Fruit fly (Drosophila melanogaster) whole organism, adult: Measurements from ENCODE around the gene chas.

Source experiments
- CG11617 ChIP-seq: fragments of 200-800 bp; sonication (Bioruptor generic); optimal IDR thresholded peaks from 2 replicates; lab custom pipeline; 2017; ENCODE audit warnings: mild to moderate bottlenecking, missing biosample characterization, missing genetic modification reagents, missing genetic modification characterization
- CG14711 ChIP-seq: fragments of 200-800 bp; sonication (Bioruptor generic); optimal IDR thresholded peaks from 2 replicates; lab custom pipeline; 2018; ENCODE audit warnings: missing biosample characterization, mild to moderate bottlenecking, missing genetic modification characterization, moderate library complexity
- CG1620 ChIP-seq: fragments of 200-800 bp; sonication (Bioruptor generic); optimal IDR thresholded peaks from 2 replicates; lab custom pipeline; 2016; ENCODE audit warnings: missing biosample characterization, missing genetic modification characterization
- CG33017 ChIP-seq: fragments of 200-800 bp; sonication (Bioruptor generic); optimal IDR thresholded peaks from 2 replicates; lab custom pipeline; 2018; ENCODE audit warnings: missing biosample characterization, mild to moderate bottlenecking, missing genetic modification characterization, moderate library complexity
- CG5204 ChIP-seq: fragments of 200-800 bp; sonication (Bioruptor generic); optimal IDR thresholded peaks from 2 replicates; lab custom pipeline; 2016; ENCODE audit warnings: missing biosample characterization, missing genetic modification characterization
- Crg-1 ChIP-seq: fragments of 200-800 bp; sonication (Bioruptor generic); optimal IDR thresholded peaks from 2 replicates; lab custom pipeline; 2016; ENCODE audit warnings: missing biosample characterization, missing genetic modification characterization
- bab1 ChIP-seq: fragments of 200-800 bp; sonication (Bioruptor generic); optimal IDR thresholded peaks from 3 replicates; lab custom pipeline; 2019; ENCODE audit warnings: missing biosample characterization, mild to moderate bottlenecking, missing genetic modification characterization, moderate library complexity
- cnc ChIP-seq, 2 experiments: fragments of >200 bp; optimal IDR thresholded peaks; 2 replicates each; lab custom pipeline; 2017
- kay ChIP-seq: fragments of 200-800 bp; sonication (Bioruptor generic); peaks from one replicate; lab custom pipeline; 2016; ENCODE audit warnings: missing biosample characterization, missing genetic modification characterization, borderline replicate concordance
- ovo ChIP-seq: fragments of 200-800 bp; sonication (Bioruptor generic); optimal IDR thresholded peaks from 2 replicates; lab custom pipeline; 2016; ENCODE audit warnings: missing biosample characterization, missing genetic modification characterization
- toe ChIP-seq: fragments of 200-800 bp; sonication (Bioruptor generic); optimal IDR thresholded peaks from 2 replicates; lab custom pipeline; 2016; ENCODE audit warnings: missing biosample characterization, missing genetic modification characterization

dm6 chrX:17742592-17743364, 44.2 kb upstream of the chas start:
- TF ChIP-seq kay (GFP tag; lab: Kevin White, UChicago) (peak; percentile 48), Crg-1 (GFP tag; lab: Kevin White, UChicago) (no peak), CG1620 (GFP tag; lab: Kevin White, UChicago) (peak; percentile 27), CG33017 (tag; lab: Kevin White, UChicago) (no peak), cnc (optimal IDR thresholded peaks at IDR 0.05; lab: Kevin White, UChicago) (no peak), CG11617 (GFP tag; lab: Kevin White, UChicago) (peak; percentile 75), CG5204 (peak; percentile 49), toe (no peak), CG14711 (tag; lab: Kevin White, UChicago) (peak; percentile 43), bab1 (GFP tag; lab: Kevin White, UChicago) (peak; percentile 54), ovo (GFP tag; lab: Kevin White, UChicago) (peak; percentile 3)
